Worm (Caenorhabditis elegans) whole organism, midembryonic: ENCODE data around the gene pitr-6.

Experiments used
- flt-1 ChIP-seq: fragments of 200-800 bp; sonication (Bioruptor generic); IDR thresholded peaks from 2 replicates; pipeline ENCODE4 v1.3.6; 2022; ENCODE audit warnings: missing genetic modification characterization, missing compliant biosample characterization
- klf-2 ChIP-seq: fragments of 200-800 bp; sonication (Bioruptor generic); conservative IDR thresholded peaks from 2 replicates; pipeline ENCODE4 v1.3.6; 2022; ENCODE audit warnings: missing genetic modification reagents, missing genetic modification characterization, missing compliant biosample characterization
- med-1 ChIP-seq: sonication (generic microtip); optimal IDR thresholded peaks from 2 replicates; lab custom pipeline; 2017; ENCODE audit warnings: missing genetic modification characterization, mild to moderate bottlenecking, missing compliant biosample characterization, antibody characterized with exemption, missing genetic modification reagents; ENCODE audit not compliant: insufficient read depth
- ref-1 ChIP-seq: fragments of 200-800 bp; sonication (Bioruptor generic); conservative IDR thresholded peaks from 2 replicates; pipeline ENCODE4 v1.3.6; 2022; ENCODE audit warnings: missing genetic modification reagents, missing genetic modification characterization, missing compliant biosample characterization
- tab-1 ChIP-seq: fragments of 200-800 bp; sonication (Bioruptor generic); IDR thresholded peaks from 2 replicates; pipeline ENCODE4 v1.3.6; 2022; ENCODE audit warnings: missing genetic modification characterization, missing compliant biosample characterization
- ztf-23 ChIP-seq: fragments of 200-800 bp; sonication (Bioruptor generic); IDR thresholded peaks from 2 replicates; pipeline ENCODE4 v1.3.6; 2022; ENCODE audit warnings: missing genetic modification reagents, missing genetic modification characterization, missing compliant biosample characterization
- ztf-29 ChIP-seq: fragments of 200-800 bp; sonication (Bioruptor generic); IDR thresholded peaks from 2 replicates; pipeline ENCODE4 v1.3.6; 2022; ENCODE audit warnings: missing genetic modification reagents, missing genetic modification characterization, missing compliant biosample characterization

ce11 chrII:12459422-12459821, 14.3 kb downstream of the pitr-6 start, which contains the start of gene tag-281:
- TF ChIP-seq ref-1 (no peak), flt-1 (GFP tag; lab: Robert Waterston, UW) (no peak), tab-1 (GFP tag; lab: Robert Waterston, UW) (no peak), klf-2 (GFP tag; lab: Robert Waterston, UW) (no peak), med-1 (GFP tag; lab: Kevin White, UChicago) (no peak), ztf-29 (no peak), ztf-23 (GFP tag; lab: Robert Waterston, UW) (0 out of 2 replicates have a peak, but pooled peaks have one; percentile 44)
